Worm (Caenorhabditis elegans): ENCODE data around the gene ZK1058.3.

The ZK1058.3 gene

DNA sequence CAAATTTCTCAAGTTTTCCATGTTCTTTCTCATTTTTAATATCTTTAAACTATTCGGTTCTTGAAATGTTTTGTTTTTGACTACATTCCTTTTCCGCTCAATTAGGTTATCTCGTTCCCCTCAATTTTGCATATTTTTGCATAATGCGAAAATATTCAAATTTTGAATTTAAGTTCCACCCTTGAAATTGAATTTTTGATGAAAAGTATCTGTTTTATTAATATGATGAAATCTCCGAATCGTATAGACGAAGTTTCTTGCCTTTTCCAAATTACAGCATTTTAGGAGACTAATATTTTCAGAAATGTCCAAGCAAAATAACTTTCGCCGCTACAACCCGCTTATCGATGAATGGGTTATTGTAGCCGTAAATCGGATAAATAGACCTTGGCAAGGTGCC lies at the start of gene ZK1058.3:
Gene ZK1058.3, plus strand, starts transcription at position 301 of the 400 bp plus-strand sequence.
- no peak for TF ChIP-seq unc-62 (GFP tag; optimal IDR thresholded peaks at IDR 0.05)

ce11 chrIII:3869292-3869781 lies 49.3 kb upstream of the ZK1058.3 start:
- TF ChIP-seq unc-62 (GFP tag; optimal IDR thresholded peaks at IDR 0.05), result no peak

DNA sequence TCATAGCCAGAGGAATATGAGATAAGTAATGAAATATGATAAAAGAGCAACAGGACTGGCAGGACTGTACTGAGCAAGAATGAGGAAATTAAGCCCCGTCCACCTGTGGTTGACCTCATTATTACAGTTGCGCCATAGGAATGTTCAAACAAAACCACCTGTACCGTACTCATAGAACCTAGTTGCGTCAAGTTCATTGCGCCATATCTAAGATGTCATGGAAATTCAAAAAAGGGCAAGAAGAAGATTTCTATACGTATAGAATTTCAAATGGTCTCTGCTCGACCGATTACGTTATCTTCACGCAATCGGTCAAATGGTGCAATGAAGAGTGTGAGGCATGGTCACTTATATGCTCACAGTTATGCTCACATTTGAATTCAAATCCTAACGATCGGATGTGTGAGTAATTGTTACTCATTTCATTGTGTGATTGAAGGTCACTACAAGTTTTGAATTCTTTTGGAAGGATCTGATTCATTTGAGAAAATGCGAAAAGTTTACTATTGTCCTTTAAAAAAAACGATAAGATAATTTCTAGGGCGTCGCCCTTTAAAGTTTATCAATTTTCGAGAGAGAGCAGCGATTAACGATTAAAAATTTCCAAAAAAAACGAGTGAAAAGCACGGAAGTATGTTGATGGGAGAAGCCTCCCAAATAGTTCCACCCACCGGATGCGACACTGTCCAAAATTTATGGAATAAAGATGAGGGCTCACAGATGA lies 46.7 kb upstream of the ZK1058.3 start:
- TF ChIP-seq unc-62 (GFP tag; optimal IDR thresholded peaks at IDR 0.05), result no peak

DNA sequence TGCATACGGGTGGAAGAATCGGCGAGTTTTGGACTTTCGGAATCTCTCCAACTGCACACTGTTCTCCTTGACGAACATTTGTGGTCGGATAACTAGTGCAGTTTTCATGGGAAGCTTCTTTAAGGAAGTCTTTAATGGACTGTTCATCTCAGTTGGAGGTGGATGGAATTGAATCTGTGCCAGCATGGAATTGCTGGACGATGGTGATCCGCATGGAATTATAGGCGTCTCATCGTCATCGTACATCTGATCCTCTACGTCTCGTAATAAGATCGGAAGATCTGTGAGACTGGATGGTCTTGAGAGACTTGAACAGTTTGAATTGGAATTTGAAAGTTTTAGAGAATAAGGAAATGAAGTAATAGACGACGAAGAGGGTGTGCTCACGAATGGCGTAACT lies 45.7 kb upstream of the ZK1058.3 start:
- no peak for TF ChIP-seq unc-62 (GFP tag; optimal IDR thresholded peaks at IDR 0.05)

DNA sequence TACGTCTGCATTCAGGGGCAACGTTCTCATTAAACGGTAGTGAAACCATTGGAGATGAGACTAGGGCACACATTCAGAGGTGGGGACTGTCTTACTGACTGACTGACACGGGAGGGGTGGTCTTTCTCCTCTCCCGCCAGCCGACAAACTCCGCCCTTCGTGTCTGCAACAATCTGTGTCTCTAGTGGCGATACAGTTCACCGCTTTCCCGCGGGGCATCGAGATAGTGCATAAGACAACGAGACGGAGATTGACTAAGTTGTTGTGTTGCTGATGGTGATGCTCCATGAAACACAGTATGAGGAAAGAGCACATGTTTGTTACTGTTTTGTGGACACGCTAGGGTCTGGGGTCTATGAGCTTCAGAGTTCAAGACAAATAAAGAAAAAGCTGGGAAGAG lies 45.2 kb upstream of the ZK1058.3 start:
- TF ChIP-seq unc-62 (GFP tag; optimal IDR thresholded peaks at IDR 0.05), result no peak

DNA sequence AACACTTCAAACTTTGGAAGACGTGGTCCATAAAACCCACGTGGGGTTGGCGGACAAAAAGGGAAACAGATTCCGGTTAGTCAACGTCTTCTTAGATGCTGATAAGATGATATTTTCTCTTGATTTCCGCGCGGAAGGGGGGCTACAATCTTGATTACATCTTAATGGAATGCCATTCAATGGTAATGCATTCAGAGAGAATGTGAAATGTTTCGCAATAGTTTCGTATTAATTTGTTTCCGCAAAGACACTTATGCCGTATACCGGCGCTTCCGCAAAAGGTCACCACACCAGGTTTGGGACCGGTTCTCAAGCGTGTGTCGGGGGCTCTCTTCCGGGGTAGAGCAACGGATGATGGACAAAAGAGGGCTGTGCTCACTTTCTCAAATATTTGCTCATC lies 44.2 kb upstream of the ZK1058.3 start:
- TF ChIP-seq unc-62 (GFP tag; optimal IDR thresholded peaks at IDR 0.05), result no peak

DNA sequence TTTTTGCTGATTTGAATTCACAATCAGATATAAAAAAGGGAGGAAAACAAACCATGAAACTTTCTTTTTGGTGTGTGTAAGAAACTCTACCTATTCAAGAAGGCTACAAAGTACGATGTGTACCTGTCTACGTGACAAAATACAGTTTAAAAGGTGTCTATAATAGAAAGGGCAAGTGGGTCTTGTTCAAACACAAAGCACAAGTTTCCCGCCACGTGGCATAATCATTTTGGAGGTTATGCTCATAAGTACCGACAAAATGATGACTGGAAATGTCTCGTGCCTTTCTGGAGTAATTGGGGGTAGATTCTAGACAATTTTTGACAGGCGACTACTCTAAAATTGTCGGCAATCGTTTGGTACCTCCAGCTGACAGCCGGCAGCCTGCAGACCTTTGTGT lies 43.8 kb upstream of the ZK1058.3 start:
- TF ChIP-seq unc-62 (GFP tag; optimal IDR thresholded peaks at IDR 0.05), result no peak

DNA sequence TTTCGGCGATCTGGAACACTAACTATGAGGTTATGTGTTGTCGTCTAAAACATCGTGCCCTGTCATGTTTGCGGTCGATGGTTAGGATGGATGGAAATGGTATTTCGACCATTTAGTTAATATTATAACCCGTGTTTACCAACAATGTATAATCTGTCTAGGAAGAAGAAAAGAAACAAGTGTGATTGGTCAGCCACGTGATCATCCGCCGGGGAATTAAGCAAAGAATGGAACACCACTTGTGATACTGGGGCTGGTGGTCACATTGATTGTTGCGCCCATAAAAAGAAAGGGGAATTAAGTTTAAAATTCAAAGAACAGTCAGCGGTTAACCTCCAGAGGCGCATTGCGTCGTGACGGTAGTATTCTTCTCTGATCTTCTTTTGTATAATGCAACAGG lies 43.1 kb upstream of the ZK1058.3 start:
- no peak for TF ChIP-seq unc-62 (GFP tag; optimal IDR thresholded peaks at IDR 0.05)

ce11 chrIII:3876197-3876897 lies 42.3 kb upstream of the ZK1058.3 start:
- no peak for TF ChIP-seq unc-62 (GFP tag; optimal IDR thresholded peaks at IDR 0.05)

DNA sequence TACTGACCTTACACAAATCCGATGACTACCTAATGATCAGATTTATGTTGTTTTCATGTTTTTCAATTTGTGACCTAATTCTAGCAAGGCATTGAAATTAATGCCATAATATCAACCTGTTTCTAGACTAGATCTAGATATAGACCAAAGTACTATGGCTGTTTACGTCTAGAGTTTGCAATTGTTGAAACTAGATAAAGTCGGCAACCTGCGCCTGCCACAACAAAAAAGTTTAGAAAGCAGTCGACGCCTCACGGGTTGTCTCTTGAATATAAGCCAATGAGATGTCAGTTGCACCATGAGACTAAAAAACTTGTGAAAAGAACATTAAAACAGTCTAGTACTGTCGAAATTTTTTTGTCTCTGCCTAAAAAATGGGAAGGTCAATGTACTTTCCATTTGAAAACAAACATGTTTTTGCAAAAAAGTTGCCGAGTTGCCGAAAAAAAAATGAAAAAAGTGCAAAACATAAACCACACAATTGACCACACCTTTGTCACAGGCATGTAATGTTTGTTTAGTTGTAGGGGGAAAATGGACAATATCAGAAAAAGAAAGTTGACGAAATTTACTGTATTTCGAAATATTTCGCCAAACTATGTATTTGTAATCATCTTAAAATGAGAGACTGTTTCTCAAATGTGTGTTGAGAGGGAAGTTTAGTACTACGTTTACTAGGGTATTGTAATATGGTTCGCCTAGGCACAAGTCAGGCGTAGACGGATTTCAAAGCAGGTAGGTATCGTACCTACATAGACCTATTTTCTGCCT lies 39.5 kb upstream of the ZK1058.3 start:
- TF ChIP-seq unc-62 (GFP tag; optimal IDR thresholded peaks at IDR 0.05), result no peak

- TF ChIP-seq unc-62 (GFP tag; optimal IDR thresholded peaks at IDR 0.05), result no peak
These were observed 35.5 kb upstream of the ZK1058.3 start for ce11 chrIII:3883146-3883545.

DNA sequence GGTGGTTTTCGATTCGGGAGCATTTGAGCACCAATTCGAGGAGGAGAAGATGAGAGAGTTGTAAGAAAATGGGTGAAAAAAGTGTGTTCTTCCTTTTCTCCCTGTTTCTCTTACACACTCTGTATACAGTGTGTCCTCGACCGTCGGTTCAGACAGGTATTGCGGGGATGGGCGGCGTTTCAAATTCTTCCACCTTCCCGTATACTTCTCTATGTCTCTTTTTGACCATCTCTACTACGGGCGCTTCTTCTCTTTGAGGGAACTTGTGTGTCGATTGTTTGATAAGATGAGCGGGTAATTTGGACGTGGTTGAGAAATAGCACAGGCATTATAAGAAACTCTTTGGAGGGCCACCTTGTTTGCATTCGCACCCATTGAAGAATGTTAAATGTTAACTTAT lies 31.1 kb upstream of the ZK1058.3 start:
- no peak for TF ChIP-seq unc-62 (GFP tag; optimal IDR thresholded peaks at IDR 0.05)

ce11 chrIII:3889896-3890295 lies 28.8 kb upstream of the ZK1058.3 start:
- TF ChIP-seq unc-62 (GFP tag; optimal IDR thresholded peaks at IDR 0.05), result no peak

DNA sequence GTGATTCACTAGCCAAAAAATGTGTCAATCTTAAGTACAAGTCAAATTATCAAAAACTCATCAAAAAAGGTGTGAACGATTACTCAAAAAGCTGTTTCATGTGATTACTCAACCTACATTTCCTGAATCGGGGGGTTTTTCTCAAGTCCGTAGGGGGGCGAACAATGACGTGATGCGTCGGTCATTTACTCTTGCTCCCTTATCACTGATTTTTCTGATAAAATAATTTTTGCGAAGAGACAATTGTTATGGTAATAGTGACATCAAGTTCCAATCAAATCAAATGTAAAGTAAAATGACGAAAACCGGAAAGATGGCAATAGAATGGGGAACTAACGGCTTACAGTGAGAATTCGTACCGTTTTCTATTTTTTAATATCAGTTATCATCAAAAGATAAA lies 24.7 kb upstream of the ZK1058.3 start:
- TF ChIP-seq unc-62 (GFP tag; optimal IDR thresholded peaks at IDR 0.05), result no peak

DNA sequence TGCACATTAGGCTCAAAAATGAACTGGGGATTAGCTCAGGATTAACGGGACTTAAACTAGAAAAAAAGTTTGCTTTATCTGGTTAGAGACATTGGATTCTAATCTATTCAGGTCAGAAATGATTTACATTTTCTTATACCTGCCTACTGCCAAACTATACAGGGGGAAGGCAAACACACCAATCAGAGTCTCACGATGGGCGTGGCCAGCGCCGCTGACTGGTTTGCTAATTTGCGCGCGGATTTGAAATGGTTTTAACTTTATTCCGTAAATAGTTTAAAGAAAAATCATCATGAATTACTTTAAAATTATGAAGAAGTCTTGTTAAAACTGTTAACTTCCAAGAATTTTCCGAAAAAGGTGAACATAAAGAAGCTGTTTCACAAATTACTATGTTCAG lies 20.3 kb upstream of the ZK1058.3 start:
- TF ChIP-seq unc-62 (GFP tag; optimal IDR thresholded peaks at IDR 0.05), result no peak

ce11 chrIII:3898850-3899249 lies 19.8 kb upstream of the ZK1058.3 start:
- no peak for TF ChIP-seq unc-62 (GFP tag; optimal IDR thresholded peaks at IDR 0.05)

- no peak for TF ChIP-seq unc-62 (GFP tag; optimal IDR thresholded peaks at IDR 0.05)
These were observed 17.1 kb upstream of the ZK1058.3 start, which contains the start of gene tir-1 for ce11 chrIII:3901542-3901941. Gene tir-1, minus strand, starts transcription at chrIII:3901642.
